Worm (Caenorhabditis elegans) whole organism, young adult: ENCODE results near the gene R04D3.3.
A peak's percentile ranks its signal among the peaks of the same experiment; 100 is the strongest.

Experiments
- B0019.2 ChIP-seq: fragments of 200-800 bp; sonication (Bioruptor generic); conservative IDR thresholded peaks from 2 replicates; pipeline ENCODE4 v1.3.6; 2022; ENCODE audit warnings: missing genetic modification reagents, missing genetic modification characterization, missing compliant biosample characterization
- B0035.1 ChIP-seq: sonication (generic microtip); optimal IDR thresholded peaks from 2 replicates; lab custom pipeline; 2016; ENCODE audit warnings: missing genetic modification characterization, mild to moderate bottlenecking, missing compliant biosample characterization, missing genotype, missing genetic modification reagents
- B0261.1 ChIP-seq: sonication (generic microtip); optimal IDR thresholded peaks from 2 replicates; lab custom pipeline; 2016; ENCODE audit warnings: mild to moderate bottlenecking, missing genetic modification characterization, moderate library complexity, missing compliant biosample characterization
- B0336.3 ChIP-seq: fragments of 200-800 bp; sonication (Bioruptor generic); IDR thresholded peaks from 2 replicates; pipeline ENCODE4 v1.3.6; 2022; ENCODE audit warnings: missing genetic modification characterization, missing compliant biosample characterization
- C17E4.6 ChIP-seq: fragments of 200-800 bp; sonication (Bioruptor generic); IDR thresholded peaks from 2 replicates; pipeline ENCODE4 v1.3.6; 2022; ENCODE audit warnings: missing genetic modification reagents, missing genetic modification characterization, missing compliant biosample characterization
- D2030.7 ChIP-seq: fragments of 200-800 bp; sonication (Bioruptor generic); IDR thresholded peaks from 2 replicates; pipeline ENCODE4 v1.3.6; 2022; ENCODE audit warnings: missing genetic modification reagents, missing genetic modification characterization, missing compliant biosample characterization
- F37B4.10 ChIP-seq: fragments of 200-800 bp; sonication (Bioruptor generic); IDR thresholded peaks from 2 replicates; pipeline ENCODE4 v1.3.6; 2022; ENCODE audit warnings: missing genetic modification characterization, missing compliant biosample characterization
- F52B5.7 ChIP-seq: sonication (generic microtip); optimal IDR thresholded peaks from 2 replicates; lab custom pipeline; 2016; ENCODE audit warnings: mild to moderate bottlenecking, missing genetic modification characterization, missing compliant biosample characterization
- F55B11.4 ChIP-seq: sonication (generic microtip); optimal IDR thresholded peaks from 2 replicates; lab custom pipeline; 2016; ENCODE audit warnings: missing compliant biosample characterization, missing genetic modification characterization, borderline replicate concordance; ENCODE audit not compliant: insufficient read depth
- F57C9.4 ChIP-seq: sonication (generic microtip); optimal IDR thresholded peaks from 2 replicates; lab custom pipeline; 2017; ENCODE audit warnings: mild to moderate bottlenecking, missing genetic modification characterization, missing compliant biosample characterization
- T26A5.8 ChIP-seq: sonication (generic microtip); optimal IDR thresholded peaks from 2 replicates; lab custom pipeline; 2016; ENCODE audit warnings: missing genetic modification characterization, missing compliant biosample characterization
- Y56A3A.18 ChIP-seq: fragments of 200-800 bp; sonication (Bioruptor generic); IDR thresholded peaks from 2 replicates; pipeline ENCODE4 v1.3.6; 2022; ENCODE audit warnings: missing genetic modification reagents, missing genetic modification characterization, missing compliant biosample characterization
- Y79H2A.3 ChIP-seq: fragments of 200-800 bp; sonication (Bioruptor generic); conservative IDR thresholded peaks from 2 replicates; pipeline ENCODE4 v1.3.6; 2022; ENCODE audit warnings: missing genetic modification reagents, missing genetic modification characterization, missing compliant biosample characterization
- Y95B8A.8 ChIP-seq: fragments of 200-800 bp; sonication (Bioruptor generic); IDR thresholded peaks from 2 replicates; pipeline ENCODE4 v1.3.6; 2022; ENCODE audit warnings: missing genetic modification reagents, missing genetic modification characterization, missing compliant biosample characterization
- ZK185.1 ChIP-seq: sonication (generic microtip); optimal IDR thresholded peaks from 2 replicates; lab custom pipeline; 2016; ENCODE audit warnings: mild to moderate bottlenecking, missing genetic modification characterization, missing compliant biosample characterization; ENCODE audit not compliant: poor library complexity, severe bottlenecking
- ama-1 ChIP-seq, 3 experiments: fragments of 150-350 bp in 1 of 3; sonication (generic microtip) in 2 of 3; optimal IDR thresholded peaks; 2 replicates each; lab custom pipeline; 2014 to 2018; ENCODE audit warnings: missing biosample characterization in 2 of 3, missing genetic modification characterization in 2 of 3, missing genetic modification reagents in 2 of 3
- aptf-3 ChIP-seq: fragments of 200-800 bp; sonication (Bioruptor generic); IDR thresholded peaks from 2 replicates; pipeline ENCODE4 v1.3.6; 2022; ENCODE audit warnings: missing genetic modification characterization, missing compliant biosample characterization
- athp-1 ChIP-seq: sonication (generic microtip); optimal IDR thresholded peaks from 2 replicates; lab custom pipeline; 2017; ENCODE audit warnings: mild to moderate bottlenecking, missing genetic modification characterization, missing compliant biosample characterization
- attf-6 ChIP-seq: fragments of 200-800 bp; sonication (Bioruptor generic); IDR thresholded peaks from 2 replicates; pipeline ENCODE4 v1.3.6; 2022; ENCODE audit warnings: missing genetic modification reagents, missing genetic modification characterization, missing compliant biosample characterization
- bed-2 ChIP-seq: fragments of 200-800 bp; sonication (Bioruptor generic); IDR thresholded peaks from 2 replicates; pipeline ENCODE4 v1.3.6; 2022; ENCODE audit warnings: missing genetic modification reagents, missing genetic modification characterization, missing compliant biosample characterization
- ccch-3 ChIP-seq: fragments of 200-800 bp; sonication (Bioruptor generic); optimal IDR thresholded peaks from 2 replicates; lab custom pipeline; 2018; ENCODE audit warnings: mild to moderate bottlenecking, missing genetic modification characterization, missing compliant biosample characterization
- cebp-1 ChIP-seq, 2 experiments: fragments of 200-800 bp in 1 of 2; sonication (Bioruptor generic) in 1 of 2; sonication (generic microtip) in 1 of 2; IDR thresholded peaks in 1 of 2; optimal IDR thresholded peaks in 1 of 2; 2 replicates each; pipeline versions ENCODE4 v1.3.6 to Lab custom; 2017 to 2022; ENCODE audit warnings: missing compliant biosample characterization in 2 of 2, missing genetic modification characterization in 2 of 2, mild to moderate bottlenecking in 1 of 2, missing genetic modification reagents in 1 of 2, moderate library complexity in 1 of 2
- ceh-27 ChIP-seq: fragments of 200-800 bp; sonication (Bioruptor generic); optimal IDR thresholded peaks from 2 replicates; lab custom pipeline; 2018; ENCODE audit warnings: mild to moderate bottlenecking, missing genetic modification characterization, moderate library complexity, missing compliant biosample characterization
- ceh-91 ChIP-seq: fragments of 200-800 bp; sonication (Bioruptor generic); IDR thresholded peaks from 2 replicates; pipeline ENCODE4 v1.3.6; 2022; ENCODE audit warnings: missing genetic modification reagents, missing genetic modification characterization, missing compliant biosample characterization
- chd-7 ChIP-seq: sonication (generic microtip); optimal IDR thresholded peaks from 2 replicates; lab custom pipeline; 2016; ENCODE audit warnings: mild to moderate bottlenecking, missing genetic modification characterization, moderate library complexity, missing compliant biosample characterization
- egl-44 ChIP-seq: fragments of 200-800 bp; sonication (Bioruptor generic); IDR thresholded peaks from 2 replicates; pipeline ENCODE4 v1.3.6; 2022; ENCODE audit warnings: missing genetic modification reagents, missing genetic modification characterization, missing compliant biosample characterization
- ekl-4 ChIP-seq: fragments of 200-800 bp; sonication (Bioruptor generic); IDR thresholded peaks from 2 replicates; pipeline ENCODE4 v1.3.6; 2022; ENCODE audit warnings: missing genetic modification reagents, missing genetic modification characterization, missing compliant biosample characterization
- gei-17 ChIP-seq: fragments of 200-800 bp; sonication (Bioruptor generic); optimal IDR thresholded peaks from 2 replicates; lab custom pipeline; 2018; ENCODE audit warnings: mild to moderate bottlenecking, missing genetic modification characterization, missing compliant biosample characterization
- lin-54 ChIP-seq: fragments of 200-800 bp; sonication (Bioruptor generic); optimal IDR thresholded peaks from 2 replicates; lab custom pipeline; 2018; ENCODE audit warnings: mild to moderate bottlenecking, missing genetic modification characterization, missing compliant biosample characterization
- lir-1 ChIP-seq: fragments of 200-800 bp; sonication (Bioruptor generic); conservative IDR thresholded peaks from 2 replicates; pipeline ENCODE4 v1.3.6; 2022; ENCODE audit warnings: missing genetic modification reagents, missing genetic modification characterization, missing compliant biosample characterization
- lsy-27 ChIP-seq: sonication (generic microtip); optimal IDR thresholded peaks from 2 replicates; lab custom pipeline; 2017; ENCODE audit warnings: missing genetic modification characterization, mild to moderate bottlenecking, missing compliant biosample characterization, antibody characterized with exemption, missing genotype, borderline replicate concordance; ENCODE audit not compliant: insufficient read depth
- madf-10 ChIP-seq: sonication (generic microtip); optimal IDR thresholded peaks from 2 replicates; lab custom pipeline; 2016; ENCODE audit warnings: mild to moderate bottlenecking, missing genetic modification characterization, missing compliant biosample characterization
- mel-28 ChIP-seq: sonication (generic microtip); optimal IDR thresholded peaks from 2 replicates; lab custom pipeline; 2016; ENCODE audit warnings: borderline replicate concordance, mild to moderate bottlenecking, missing genetic modification characterization, missing compliant biosample characterization
- nfyb-1 ChIP-seq: fragments of 200-800 bp; sonication (Bioruptor generic); IDR thresholded peaks from 2 replicates; pipeline ENCODE4 v1.3.6; 2022; ENCODE audit warnings: missing genetic modification reagents, missing genetic modification characterization, missing compliant biosample characterization
- nhr-179 ChIP-seq: sonication (generic microtip); optimal IDR thresholded peaks from 2 replicates; lab custom pipeline; 2016; ENCODE audit warnings: mild to moderate bottlenecking, missing genetic modification characterization, missing compliant biosample characterization
- pbrm-1 ChIP-seq: fragments of 200-800 bp; sonication (Bioruptor generic); IDR thresholded peaks from 2 replicates; pipeline ENCODE4 v1.3.6; 2022; ENCODE audit warnings: missing genetic modification reagents, missing genetic modification characterization, missing compliant biosample characterization
- rcor-1 ChIP-seq: fragments of 200-800 bp; sonication (Bioruptor generic); IDR thresholded peaks from 2 replicates; pipeline ENCODE4 v1.3.6; 2022; ENCODE audit warnings: missing genetic modification reagents, missing genetic modification characterization, missing compliant biosample characterization
- rpc-1 ChIP-seq, 2 experiments: fragments of 150-350 bp in 1 of 2; sonication (generic microtip) in 1 of 2; optimal IDR thresholded peaks; 2 replicates each; lab custom pipeline; 2014 to 2018; ENCODE audit warnings: missing biosample characterization in 1 of 2, missing genetic modification characterization in 1 of 2, missing genetic modification reagents in 1 of 2, missing genotype in 1 of 2
- sdz-38 ChIP-seq: sonication (generic microtip); optimal IDR thresholded peaks from 2 replicates; lab custom pipeline; 2016; ENCODE audit warnings: missing genotype, missing genetic modification characterization, missing compliant biosample characterization
- somi-1 ChIP-seq: fragments of 200-800 bp; sonication (Bioruptor generic); optimal IDR thresholded peaks from 2 replicates; lab custom pipeline; 2018; ENCODE audit warnings: mild to moderate bottlenecking, missing genetic modification characterization, missing compliant biosample characterization
- tlf-1 ChIP-seq: fragments of 200-800 bp; sonication (Bioruptor generic); optimal IDR thresholded peaks from 2 replicates; lab custom pipeline; 2018; ENCODE audit warnings: mild to moderate bottlenecking, missing genetic modification characterization, missing compliant biosample characterization
- zim-3 ChIP-seq: sonication (generic microtip); optimal IDR thresholded peaks from 2 replicates; lab custom pipeline; 2017; ENCODE audit warnings: mild to moderate bottlenecking, missing genetic modification characterization, moderate library complexity, missing compliant biosample characterization
- ztf-18 ChIP-seq: sonication (generic microtip); optimal IDR thresholded peaks from 2 replicates; lab custom pipeline; 2016; ENCODE audit warnings: missing genotype, mild to moderate bottlenecking, missing genetic modification characterization, missing compliant biosample characterization
- ztf-22 ChIP-seq: fragments of 200-800 bp; sonication (Bioruptor generic); optimal IDR thresholded peaks from 2 replicates; lab custom pipeline; 2018; ENCODE audit warnings: mild to moderate bottlenecking, missing genetic modification characterization, moderate library complexity, missing compliant biosample characterization
- ztf-26 ChIP-seq: sonication (generic microtip); optimal IDR thresholded peaks from 2 replicates; lab custom pipeline; 2017; ENCODE audit warnings: missing genetic modification characterization, missing compliant biosample characterization
- ztf-28 ChIP-seq: fragments of 200-800 bp; sonication (Bioruptor generic); IDR thresholded peaks from 2 replicates; pipeline ENCODE4 v1.3.6; 2022; ENCODE audit warnings: missing genetic modification reagents, missing genetic modification characterization, missing compliant biosample characterization
- ztf-3 ChIP-seq: fragments of 200-800 bp; sonication (Bioruptor generic); optimal IDR thresholded peaks from 2 replicates; lab custom pipeline; 2018; ENCODE audit warnings: mild to moderate bottlenecking, missing genetic modification characterization, missing compliant biosample characterization
- ztf-6 ChIP-seq: fragments of 200-800 bp; sonication (Bioruptor generic); IDR thresholded peaks from 2 replicates; pipeline ENCODE4 v1.3.6; 2022; ENCODE audit warnings: missing genetic modification reagents, missing genetic modification characterization, missing compliant biosample characterization

The R04D3.3 gene

ce11 chrX:13284618-13285017, 5.8 kb downstream of the R04D3.3 start:
- peak; percentile 75 for TF ChIP-seq rpc-1 (optimal IDR thresholded peaks at IDR 0.05; lab: Kevin White, UChicago)
- TF ChIP-seq rpc-1 (tag; optimal IDR thresholded peaks at IDR 0.05; lab: Kevin White, UChicago), result peak; percentile 90
- no peak for TF ChIP-seq ztf-6
- no peak for TF ChIP-seq B0035.1 (tag; lab: Kevin White, UChicago)
- peak; percentile 64 for TF ChIP-seq nfyb-1 (GFP tag; lab: Robert Waterston, UW)
- peak; percentile 80 for TF ChIP-seq B0261.1
- TF ChIP-seq egl-44 (GFP tag; lab: Robert Waterston, UW), result no peak
- no peak for TF ChIP-seq madf-10 (tag; lab: Kevin White, UChicago)
- no peak for TF ChIP-seq ama-1 (optimal IDR thresholded peaks at IDR 0.05; lab: Kevin White, UChicago)
- peak in 1 of 2 experiments; percentile 14 for TF ChIP-seq ama-1 (GFP tag; optimal IDR thresholded peaks at IDR 0.05; lab: Kevin White, UChicago)
- no peak for TF ChIP-seq lsy-27
- no peak for TF ChIP-seq Y95B8A.8 (GFP tag; lab: Robert Waterston, UW)
- no peak for TF ChIP-seq B0336.3 (GFP tag; lab: Robert Waterston, UW)
- TF ChIP-seq F57C9.4, result no peak
- no peak for TF ChIP-seq T26A5.8 (tag; lab: Kevin White, UChicago)
- TF ChIP-seq cebp-1 (GFP tag; IDR thresholded peaks at IDR 0.05; lab: Robert Waterston, UW), result peak; percentile 26; the same call in 1 of the 2 replicates
- no peak for TF ChIP-seq cebp-1 (tag; optimal IDR thresholded peaks at IDR 0.05; lab: Kevin White, UChicago)
- TF ChIP-seq ccch-3 (GFP tag; lab: Kevin White, UChicago), result no peak
- no peak for TF ChIP-seq B0019.2 (GFP tag; lab: Robert Waterston, UW)
- no peak for TF ChIP-seq ceh-27 (GFP tag; lab: Kevin White, UChicago)
- TF ChIP-seq F52B5.7 (tag; lab: Kevin White, UChicago), result no peak
- TF ChIP-seq mel-28 (tag; lab: Kevin White, UChicago), result no peak
- no peak for TF ChIP-seq sdz-38 (tag; lab: Kevin White, UChicago)
- no peak for TF ChIP-seq ztf-26
- no peak for TF ChIP-seq athp-1 (tag; lab: Kevin White, UChicago)
- no peak for TF ChIP-seq C17E4.6 (GFP tag; lab: Robert Waterston, UW)
- TF ChIP-seq Y56A3A.18 (GFP tag; lab: Robert Waterston, UW), result 0 out of 2 replicates have a peak, but pooled peaks have one; percentile 35
- peak; percentile 62; the same call in 1 of the 2 replicates for TF ChIP-seq pbrm-1 (GFP tag; lab: Robert Waterston, UW)
- TF ChIP-seq ekl-4, result no peak
- no peak for TF ChIP-seq zim-3 (tag; lab: Kevin White, UChicago)
- TF ChIP-seq somi-1, result no peak
- TF ChIP-seq nhr-179 (tag; lab: Kevin White, UChicago), result peak; percentile 16
- TF ChIP-seq bed-2, result no peak
- TF ChIP-seq aptf-3 (GFP tag; lab: Robert Waterston, UW), result no peak
- no peak for TF ChIP-seq lin-54 (GFP tag; lab: Kevin White, UChicago)
- TF ChIP-seq ZK185.1, result peak; percentile 22
- no peak for TF ChIP-seq ceh-91 (GFP tag; lab: Robert Waterston, UW)
- TF ChIP-seq gei-17 (GFP tag; lab: Kevin White, UChicago), result no peak
- peak; percentile 65 for TF ChIP-seq D2030.7 (GFP tag; lab: Robert Waterston, UW)
- TF ChIP-seq chd-7, result no peak
- TF ChIP-seq F55B11.4 (tag; lab: Kevin White, UChicago), result no peak
- TF ChIP-seq attf-6 (GFP tag; lab: Robert Waterston, UW), result peak; percentile 65
- TF ChIP-seq ztf-22, result no peak
- no peak for TF ChIP-seq rcor-1 (GFP tag; lab: Robert Waterston, UW)
- TF ChIP-seq tlf-1 (GFP tag; lab: Kevin White, UChicago), result no peak
- peak; percentile 40 for TF ChIP-seq ztf-18 (tag; lab: Kevin White, UChicago)
- no peak for TF ChIP-seq ztf-28 (GFP tag; lab: Robert Waterston, UW)
- no peak for TF ChIP-seq ztf-3 (GFP tag; lab: Kevin White, UChicago)
- TF ChIP-seq F37B4.10 (GFP tag; lab: Robert Waterston, UW), result no peak
- TF ChIP-seq lir-1 (GFP tag; lab: Robert Waterston, UW), result no peak
- TF ChIP-seq Y79H2A.3 (GFP tag; lab: Robert Waterston, UW), result no peak
